Worm (Caenorhabditis elegans) whole organism, late embryonic: ENCODE data around the gene F28C6.10.

Experiments
- C08G9.2 ChIP-seq: sonication (generic microtip); optimal IDR thresholded peaks from 2 replicates; lab custom pipeline; 2016; ENCODE audit warnings: mild to moderate bottlenecking, missing genetic modification characterization, moderate library complexity, missing compliant biosample characterization
- F13H6.1 ChIP-seq: sonication (generic microtip); optimal IDR thresholded peaks from 2 replicates; lab custom pipeline; 2016; ENCODE audit warnings: missing genetic modification characterization, missing compliant biosample characterization
- T23F11.4 ChIP-seq: fragments of 200-800 bp; sonication (Bioruptor generic); optimal IDR thresholded peaks from 2 replicates; lab custom pipeline; 2018; ENCODE audit warnings: mild to moderate bottlenecking, missing genetic modification characterization, missing compliant biosample characterization
- Y22D7AL.16 ChIP-seq: sonication (generic microtip); optimal IDR thresholded peaks from 2 replicates; lab custom pipeline; 2016; ENCODE audit warnings: missing genetic modification characterization, missing compliant biosample characterization
- ceh-14 ChIP-seq: sonication (generic microtip); optimal IDR thresholded peaks from 2 replicates; lab custom pipeline; 2016; ENCODE audit warnings: missing genotype, missing genetic modification characterization, missing compliant biosample characterization
- ceh-18 ChIP-seq: sonication (generic microtip); optimal IDR thresholded peaks from 2 replicates; lab custom pipeline; 2016; ENCODE audit warnings: missing genetic modification characterization, missing compliant biosample characterization
- ceh-24 ChIP-seq: sonication (generic microtip); optimal IDR thresholded peaks from 2 replicates; lab custom pipeline; 2016; ENCODE audit warnings: mild to moderate bottlenecking, missing genetic modification characterization, missing compliant biosample characterization
- ceh-30 ChIP-seq: fragments of 150-350 bp; optimal IDR thresholded peaks from 2 replicates; lab custom pipeline; 2014; ENCODE audit warnings: missing biosample characterization, missing genetic modification characterization
- ceh-31 ChIP-seq: sonication (generic microtip); optimal IDR thresholded peaks from 2 replicates; lab custom pipeline; 2016; ENCODE audit warnings: missing genetic modification characterization, missing compliant biosample characterization
- ceh-34 ChIP-seq: sonication (generic microtip); optimal IDR thresholded peaks from 2 replicates; lab custom pipeline; 2016; ENCODE audit warnings: mild to moderate bottlenecking, missing genetic modification characterization, missing compliant biosample characterization
- ceh-45 ChIP-seq: fragments of 200-800 bp; sonication (Bioruptor generic); IDR thresholded peaks from 2 replicates; pipeline ENCODE4 v1.3.6; 2022; ENCODE audit warnings: missing genetic modification reagents, missing genetic modification characterization, missing compliant biosample characterization
- ceh-48 ChIP-seq: sonication (generic microtip); optimal IDR thresholded peaks from 2 replicates; lab custom pipeline; 2016; ENCODE audit warnings: missing genetic modification characterization, inconsistent platforms, missing compliant biosample characterization
- ceh-9 ChIP-seq: sonication (generic microtip); optimal IDR thresholded peaks from 2 replicates; lab custom pipeline; 2016; ENCODE audit warnings: mild to moderate bottlenecking, missing genetic modification characterization, inconsistent platforms, missing compliant biosample characterization
- che-1 ChIP-seq: sonication (generic microtip); optimal IDR thresholded peaks from 2 replicates; lab custom pipeline; 2016; ENCODE audit warnings: mild to moderate bottlenecking, missing genetic modification characterization, missing compliant biosample characterization
- dve-1 ChIP-seq: sonication (generic microtip); optimal IDR thresholded peaks from 2 replicates; lab custom pipeline; 2017; ENCODE audit warnings: antibody characterized with exemption, mild to moderate bottlenecking, missing genetic modification characterization, missing compliant biosample characterization
- elt-2 ChIP-seq: sonication (generic microtip); optimal IDR thresholded peaks from 2 replicates; lab custom pipeline; 2016; ENCODE audit warnings: missing genetic modification reagents, missing genetic modification characterization, missing compliant biosample characterization
- ets-4 ChIP-seq: sonication (generic microtip); optimal IDR thresholded peaks from 2 replicates; lab custom pipeline; 2016; ENCODE audit warnings: missing genetic modification characterization, missing compliant biosample characterization
- fkh-6 ChIP-seq: sonication (generic microtip); optimal IDR thresholded peaks from 2 replicates; lab custom pipeline; 2016; ENCODE audit warnings: missing genetic modification characterization, missing compliant biosample characterization
- gmeb-2 ChIP-seq: sonication (generic microtip); optimal IDR thresholded peaks from 2 replicates; lab custom pipeline; 2016; ENCODE audit warnings: missing genetic modification characterization, inconsistent platforms, missing compliant biosample characterization
- hlh-30 ChIP-seq: sonication (generic microtip); optimal IDR thresholded peaks from 2 replicates; lab custom pipeline; 2017; ENCODE audit warnings: antibody characterized with exemption, missing genetic modification characterization, missing compliant biosample characterization; ENCODE audit not compliant: insufficient read depth
- hlh-6 ChIP-seq: sonication (generic microtip); optimal IDR thresholded peaks from 2 replicates; lab custom pipeline; 2016; ENCODE audit warnings: missing genotype, missing genetic modification characterization, missing compliant biosample characterization
- madf-2 ChIP-seq: sonication (generic microtip); optimal IDR thresholded peaks from 2 replicates; lab custom pipeline; 2017; ENCODE audit warnings: missing genetic modification characterization, missing compliant biosample characterization
- nfya-1 ChIP-seq: sonication (generic microtip); optimal IDR thresholded peaks from 2 replicates; lab custom pipeline; 2017; ENCODE audit warnings: missing genetic modification characterization, mild to moderate bottlenecking, missing compliant biosample characterization, antibody characterized with exemption, moderate library complexity
- nhr-11 ChIP-seq: fragments of 150-350 bp; optimal IDR thresholded peaks from 2 replicates; lab custom pipeline; 2014; ENCODE audit warnings: missing biosample characterization, missing genetic modification characterization
- npax-4 ChIP-seq: sonication (generic microtip); optimal IDR thresholded peaks from 2 replicates; lab custom pipeline; 2016; ENCODE audit warnings: missing genetic modification characterization, missing compliant biosample characterization
- pag-3 ChIP-seq: sonication (generic microtip); optimal IDR thresholded peaks from 2 replicates; lab custom pipeline; 2016; ENCODE audit warnings: missing compliant biosample characterization, missing genetic modification characterization, borderline replicate concordance
- pat-9 ChIP-seq: fragments of 200-800 bp; sonication (Bioruptor generic); optimal IDR thresholded peaks from 2 replicates; lab custom pipeline; 2018; ENCODE audit warnings: mild to moderate bottlenecking, missing genetic modification characterization, moderate library complexity, missing compliant biosample characterization
- pax-1 ChIP-seq: fragments of 150-350 bp; optimal IDR thresholded peaks from 2 replicates; lab custom pipeline; 2014; ENCODE audit warnings: missing biosample characterization, missing genetic modification characterization
- pros-1 ChIP-seq: fragments of 150-350 bp; optimal IDR thresholded peaks from 2 replicates; lab custom pipeline; 2014; ENCODE audit warnings: missing biosample characterization, missing genetic modification reagents, missing genetic modification characterization
- ref-2 ChIP-seq: sonication (generic microtip); optimal IDR thresholded peaks from 2 replicates; lab custom pipeline; 2016; ENCODE audit warnings: missing genetic modification characterization, missing compliant biosample characterization
- rnt-1 ChIP-seq: sonication (generic microtip); optimal IDR thresholded peaks from 2 replicates; lab custom pipeline; 2016; ENCODE audit warnings: missing genetic modification characterization, missing compliant biosample characterization
- sox-2 ChIP-seq: fragments of 200-800 bp; sonication (Bioruptor generic); IDR thresholded peaks from 2 replicates; pipeline ENCODE4 v1.3.6; 2022; ENCODE audit warnings: missing genetic modification reagents, missing genetic modification characterization, missing compliant biosample characterization
- tbx-2 ChIP-seq: sonication (generic microtip); optimal IDR thresholded peaks from 2 replicates; lab custom pipeline; 2016; ENCODE audit warnings: missing genetic modification characterization, missing compliant biosample characterization
- ttx-3 ChIP-seq: sonication (generic microtip); optimal IDR thresholded peaks from 2 replicates; lab custom pipeline; 2016; ENCODE audit warnings: missing genetic modification reagents, missing genetic modification characterization, missing compliant biosample characterization
- unc-3 ChIP-seq, 2 experiments: fragments of 200-800 bp in 1 of 2; sonication (Bioruptor generic) in 1 of 2; sonication (generic microtip) in 1 of 2; conservative IDR thresholded peaks in 1 of 2; optimal IDR thresholded peaks in 1 of 2; 2 replicates each; pipeline versions ENCODE4 v1.3.6 to Lab custom; 2016 to 2022; ENCODE audit warnings: missing compliant biosample characterization in 2 of 2, missing genetic modification characterization in 2 of 2, missing genetic modification reagents in 1 of 2
- unc-42 ChIP-seq: sonication (generic microtip); optimal IDR thresholded peaks from 2 replicates; lab custom pipeline; 2016; ENCODE audit warnings: missing genotype, missing genetic modification characterization, missing compliant biosample characterization
- unc-55 ChIP-seq: sonication (generic microtip); optimal IDR thresholded peaks from 2 replicates; lab custom pipeline; 2017; ENCODE audit warnings: missing biosample characterization, missing genetic modification reagents, missing genetic modification characterization

F28C6.10 gene

DNA sequence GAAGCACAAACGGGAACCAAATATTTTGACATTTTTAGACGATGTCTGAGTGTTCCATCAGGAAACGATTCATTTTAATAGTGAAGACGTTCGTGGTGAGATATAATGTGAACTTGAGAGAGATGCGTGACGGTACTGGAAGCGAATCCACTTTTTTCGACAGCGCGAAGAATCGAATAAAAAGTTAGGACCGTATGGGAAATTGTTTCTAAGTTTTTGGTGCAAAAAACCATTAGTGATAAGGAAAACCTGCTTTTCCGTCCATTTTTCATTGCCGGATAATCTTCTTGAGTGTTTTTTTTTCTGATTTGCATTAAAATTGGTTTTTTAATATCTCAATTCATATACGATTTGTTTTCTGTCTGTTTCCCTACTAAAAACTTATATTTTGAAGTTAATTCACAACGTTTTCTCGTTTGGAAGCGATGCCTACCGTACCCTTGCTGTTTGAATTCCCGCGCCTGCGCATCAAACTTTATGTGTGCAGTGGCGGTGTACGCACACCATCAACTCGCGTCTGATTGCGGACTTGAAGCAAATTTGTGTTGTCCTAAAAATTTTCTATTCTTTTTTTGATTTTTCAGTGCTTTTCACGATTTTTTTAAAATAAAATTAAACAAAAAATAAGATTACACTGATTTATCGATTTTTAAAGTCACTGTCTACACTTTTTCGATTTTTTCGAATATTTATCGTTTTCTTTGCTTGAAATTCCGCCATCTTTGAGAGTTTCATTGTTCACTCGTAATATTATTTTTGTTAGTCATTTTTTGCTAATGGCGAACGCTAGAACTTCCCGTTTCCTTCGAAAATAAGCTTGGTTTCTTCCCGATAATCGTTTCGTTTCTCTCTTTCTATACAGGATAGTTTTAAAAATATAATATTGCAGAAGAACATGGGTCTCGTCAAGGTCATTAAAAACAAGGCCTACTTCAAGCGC is 38.5 kb upstream of the F28C6.10 start, which contains the start of the genes col-38 and rpl-5:
Gene col-38, minus strand, starts transcription at position 51 of the 940 bp plus-strand sequence.
Gene rpl-5, plus strand, starts transcription at position 890 of the 940 bp plus-strand sequence.
- TF ChIP-seq elt-2 (tag; lab: Kevin White, UChicago) = peak; percentile 64
- no peak for TF ChIP-seq hlh-6
- peak; percentile 68 for TF ChIP-seq dve-1 (tag; lab: Kevin White, UChicago)
- peak; percentile 76 for TF ChIP-seq ceh-30 (tag; lab: Kevin White, UChicago)
- peak; percentile 56 for TF ChIP-seq unc-55 (GFP tag; lab: Kevin White, UChicago)
- peak; percentile 0 for TF ChIP-seq ceh-48
- peak; percentile 7 for TF ChIP-seq F13H6.1 (tag; lab: Kevin White, UChicago)
- peak; percentile 48 for TF ChIP-seq ref-2 (tag; lab: Kevin White, UChicago)
- TF ChIP-seq C08G9.2 (tag; lab: Kevin White, UChicago) = peak; percentile 48
- peak; percentile 65 for TF ChIP-seq hlh-30 (tag; lab: Kevin White, UChicago)
- peak; percentile 80 for TF ChIP-seq pax-1 (tag; lab: Kevin White, UChicago)
- peak; percentile 77 for TF ChIP-seq ceh-18
- TF ChIP-seq ceh-34 (tag; lab: Kevin White, UChicago) = peak; percentile 66
- no peak for TF ChIP-seq ceh-45 (GFP tag; lab: Robert Waterston, UW)
- peak; percentile 29 for TF ChIP-seq ttx-3 (tag; lab: Kevin White, UChicago)
- TF ChIP-seq pag-3 = no peak
- peak; percentile 71 for TF ChIP-seq rnt-1 (tag; lab: Kevin White, UChicago)
- TF ChIP-seq ets-4 (tag; lab: Kevin White, UChicago) = peak; percentile 46
- TF ChIP-seq madf-2 (tag; lab: Kevin White, UChicago) = peak; percentile 29
- peak; percentile 67 for TF ChIP-seq unc-42 (tag; lab: Kevin White, UChicago)
- no peak for TF ChIP-seq fkh-6 (tag; lab: Kevin White, UChicago)
- peak; percentile 65 for TF ChIP-seq tbx-2 (tag; lab: Kevin White, UChicago)
- peak; percentile 27 for TF ChIP-seq che-1 (tag; lab: Kevin White, UChicago)
- 0 out of 2 replicates have a peak, but pooled peaks have one; percentile 17 for TF ChIP-seq unc-3 (GFP tag; conservative IDR thresholded peaks at IDR 0.05; lab: Robert Waterston, UW)
- no peak for TF ChIP-seq unc-3 (tag; optimal IDR thresholded peaks at IDR 0.05; lab: Kevin White, UChicago)
- peak; percentile 87 for TF ChIP-seq nfya-1 (tag; lab: Kevin White, UChicago)
- TF ChIP-seq pat-9 (tag; lab: Kevin White, UChicago) = no peak
- peak; percentile 74 for TF ChIP-seq ceh-31
- peak; percentile 26 for TF ChIP-seq Y22D7AL.16 (tag; lab: Kevin White, UChicago)
- TF ChIP-seq pros-1 (tag; lab: Kevin White, UChicago) = peak; percentile 10
- TF ChIP-seq ceh-9 (tag; lab: Kevin White, UChicago) = no peak

DNA sequence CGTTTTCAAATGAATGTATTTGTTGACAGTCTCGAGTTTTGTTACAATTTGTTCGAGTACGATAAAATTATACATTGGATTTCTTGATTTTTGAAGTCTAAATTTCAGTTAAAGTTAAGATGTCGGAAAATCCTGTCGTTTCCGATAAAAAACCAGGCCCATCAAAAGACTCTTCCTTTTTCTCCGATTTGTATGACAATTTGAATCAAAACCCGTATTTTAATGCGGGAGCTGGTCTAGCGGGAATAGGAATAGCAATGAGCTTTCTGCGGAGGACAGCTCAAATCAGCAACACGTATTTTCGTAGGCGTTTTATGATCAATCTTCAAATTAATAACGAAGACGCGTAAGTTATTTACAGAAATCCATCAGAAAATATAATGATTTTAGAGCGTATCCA is 36.8 kb upstream of the F28C6.10 start, which contains the start of gene bcs-1:
Gene bcs-1, plus strand, starts transcription at position 109 of the 400 bp plus-strand sequence.
- TF ChIP-seq tbx-2 (tag; lab: Kevin White, UChicago) = no peak
- TF ChIP-seq hlh-30 (tag; lab: Kevin White, UChicago) = no peak
- TF ChIP-seq sox-2 (GFP tag; lab: Robert Waterston, UW) = no peak
- TF ChIP-seq ceh-24 (tag; lab: Kevin White, UChicago) = no peak
- no peak for TF ChIP-seq ref-2 (tag; lab: Kevin White, UChicago)
- no peak for TF ChIP-seq F13H6.1 (tag; lab: Kevin White, UChicago)
- TF ChIP-seq T23F11.4 = no peak
- TF ChIP-seq npax-4 (tag; lab: Kevin White, UChicago) = no peak
- TF ChIP-seq nhr-11 (tag; lab: Kevin White, UChicago) = no peak
- TF ChIP-seq ceh-14 = no peak
- no peak for TF ChIP-seq fkh-6 (tag; lab: Kevin White, UChicago)
- TF ChIP-seq che-1 (tag; lab: Kevin White, UChicago) = no peak
- no peak for TF ChIP-seq unc-42 (tag; lab: Kevin White, UChicago)
- TF ChIP-seq gmeb-2 = no peak
- TF ChIP-seq madf-2 (tag; lab: Kevin White, UChicago) = no peak
- no peak for TF ChIP-seq rnt-1 (tag; lab: Kevin White, UChicago)
